Fruit fly (Drosophila melanogaster): Measurements from ENCODE around the gene CG34248.

The CG34248 gene

dm6 chr3L:16231857-16232256, 38.8 kb downstream of the CG34248 start, which contains the start of the genes PDCD-5 and MED10:
TSS of gene PDCD-5 (minus strand) at chr3L:16232038.
TSS of gene MED10 (plus strand) at chr3L:16232084.
- TF ChIP-seq Sin3A (optimal IDR thresholded peaks at IDR 0.05) = no peak
- TF ChIP-seq h (optimal IDR thresholded peaks at IDR 0.05) = no peak
- TF ChIP-seq ttk (optimal IDR thresholded peaks at IDR 0.05) = no peak
- no peak for TF ChIP-seq insv (optimal IDR thresholded peaks at IDR 0.05)
- no peak for TF ChIP-seq Myc (optimal IDR thresholded peaks at IDR 0.05)
- no peak for TF ChIP-seq psq (optimal IDR thresholded peaks at IDR 0.05)

dm6 chr3L:16228659-16229205, 42.0 kb downstream of the CG34248 start, which contains the start of gene Tmx3:
TSS of gene Tmx3 (plus strand) at chr3L:16229100.
- TF ChIP-seq psq (optimal IDR thresholded peaks at IDR 0.05) = no peak
- TF ChIP-seq Sin3A (optimal IDR thresholded peaks at IDR 0.05) = no peak

dm6 chr3L:16225175-16225574, 45.5 kb downstream of the CG34248 start:
- no peak for TF ChIP-seq psq (optimal IDR thresholded peaks at IDR 0.05)
- TF ChIP-seq insv (optimal IDR thresholded peaks at IDR 0.05) = no peak
- no peak for TF ChIP-seq Sin3A (optimal IDR thresholded peaks at IDR 0.05)
- TF ChIP-seq ttk (optimal IDR thresholded peaks at IDR 0.05) = no peak
- no peak for TF ChIP-seq Myc (optimal IDR thresholded peaks at IDR 0.05)
- TF ChIP-seq h (optimal IDR thresholded peaks at IDR 0.05) = no peak

dm6 chr3L:16221800-16222199, 48.9 kb downstream of the CG34248 start:
- no peak for TF ChIP-seq psq (optimal IDR thresholded peaks at IDR 0.05)
- no peak for TF ChIP-seq h (optimal IDR thresholded peaks at IDR 0.05)
- no peak for TF ChIP-seq Myc (optimal IDR thresholded peaks at IDR 0.05)
- TF ChIP-seq ttk (optimal IDR thresholded peaks at IDR 0.05) = no peak
- no peak for TF ChIP-seq insv (optimal IDR thresholded peaks at IDR 0.05)
- no peak for TF ChIP-seq Sin3A (optimal IDR thresholded peaks at IDR 0.05)

- TF ChIP-seq Sin3A (optimal IDR thresholded peaks at IDR 0.05) = no peak
- TF ChIP-seq insv (optimal IDR thresholded peaks at IDR 0.05) = no peak
- no peak for TF ChIP-seq psq (optimal IDR thresholded peaks at IDR 0.05)
- TF ChIP-seq ttk (optimal IDR thresholded peaks at IDR 0.05) = no peak
- no peak for TF ChIP-seq h (optimal IDR thresholded peaks at IDR 0.05)
- no peak for TF ChIP-seq Myc (optimal IDR thresholded peaks at IDR 0.05)
These were observed 49.4 kb downstream of the CG34248 start for dm6 chr3L:16221278-16221677.

Measured in Kc167 (cell line).